Fruit fly (Drosophila melanogaster): ENCODE measurements around the gene chic.
A peak's percentile ranks its signal among the peaks of the same experiment; 100 is the strongest.

The chic gene

dm6 chr2L:5956153-5956552 lies 24.7 kb downstream of the chic start, which contains the start of gene CG13999:
TSS of gene CG13999 (minus strand) at chr2L:5956466.
- TF ChIP-seq CG8478 (optimal IDR thresholded peaks at IDR 0.05): no peak
- no peak for TF ChIP-seq CTCF (optimal IDR thresholded peaks at IDR 0.05)

dm6 chr2L:5948775-5949526 lies 31.9 kb downstream of the chic start, which contains the start of gene CG9044:
TSS of gene CG9044 (plus strand) at chr2L:5949450.
- TF ChIP-seq CG8478 (optimal IDR thresholded peaks at IDR 0.05): no peak
- peak; percentile 60 to 81 for TF ChIP-seq CTCF (optimal IDR thresholded peaks at IDR 0.05)

- no peak for TF ChIP-seq CTCF (optimal IDR thresholded peaks at IDR 0.05)
- TF ChIP-seq CG8478 (optimal IDR thresholded peaks at IDR 0.05): no peak
Measured at dm6 chr2L:5947504-5947903, 33.3 kb downstream of the chic start.

dm6 chr2L:5946728-5947127 lies 34.1 kb downstream of the chic start:
- TF ChIP-seq CG8478 (optimal IDR thresholded peaks at IDR 0.05): no peak
- TF ChIP-seq CTCF (optimal IDR thresholded peaks at IDR 0.05): no peak

dm6 chr2L:5945651-5946547 lies 34.9 kb downstream of the chic start:
- TF ChIP-seq CG8478 (optimal IDR thresholded peaks at IDR 0.05) (no peak), CTCF (optimal IDR thresholded peaks at IDR 0.05) (no peak)

dm6 chr2L:5944305-5945282 lies 36.2 kb downstream of the chic start:
- no peak for TF ChIP-seq CTCF (optimal IDR thresholded peaks at IDR 0.05)
- TF ChIP-seq CG8478 (optimal IDR thresholded peaks at IDR 0.05): no peak

dm6 chr2L:5943229-5944078 lies 37.4 kb downstream of the chic start, which contains the start of the genes Sfp26Ad and Gpdh1:
TSS of gene Sfp26Ad (minus strand) at chr2L:5943304.
TSS of gene Gpdh1 (plus strand) at chr2L:5943643.
- TF ChIP-seq CTCF (optimal IDR thresholded peaks at IDR 0.05) (no peak), CG8478 (optimal IDR thresholded peaks at IDR 0.05) (no peak)

- TF ChIP-seq CG8478 (optimal IDR thresholded peaks at IDR 0.05) (no peak), CTCF (optimal IDR thresholded peaks at IDR 0.05) (no peak)
Measured at dm6 chr2L:5927363-5927762, 53.5 kb downstream of the chic start.

dm6 chr2L:5925637-5926036 lies 55.2 kb downstream of the chic start, which contains the start of gene dsf:
TSS of gene dsf (plus strand) at chr2L:5925937.
- TF ChIP-seq CTCF (optimal IDR thresholded peaks at IDR 0.05) (no peak), CG8478 (optimal IDR thresholded peaks at IDR 0.05) (no peak)

dm6 chr2L:5925164-5925563 lies 55.7 kb downstream of the chic start:
- no peak for TF ChIP-seq CTCF (optimal IDR thresholded peaks at IDR 0.05)
- no peak for TF ChIP-seq CG8478 (optimal IDR thresholded peaks at IDR 0.05)

- no peak for TF ChIP-seq CTCF (optimal IDR thresholded peaks at IDR 0.05)
- no peak for TF ChIP-seq CG8478 (optimal IDR thresholded peaks at IDR 0.05)
Measured at dm6 chr2L:5923603-5924138, 57.1 kb downstream of the chic start, which contains the start of gene CG9016. TSS of gene CG9016 (minus strand) at chr2L:5923653.
